Worm (Caenorhabditis elegans) whole organism, late embryonic: Measurements from ENCODE around the gene nsph-4.3.

ENCODE experiments used
- ama-1 ChIP-seq: fragments of 150-350 bp; optimal IDR thresholded peaks from 2 replicates; lab custom pipeline; 2014
- ceh-24 ChIP-seq: sonication (generic microtip); optimal IDR thresholded peaks from 2 replicates; lab custom pipeline; 2016; ENCODE audit warnings: mild to moderate bottlenecking, missing genetic modification characterization, missing compliant biosample characterization
- ceh-45 ChIP-seq: fragments of 200-800 bp; sonication (Bioruptor generic); IDR thresholded peaks from 2 replicates; pipeline ENCODE4 v1.3.6; 2022; ENCODE audit warnings: missing genetic modification reagents, missing genetic modification characterization, missing compliant biosample characterization
- fkh-10 ChIP-seq: fragments of 150-350 bp; optimal IDR thresholded peaks from 2 replicates; lab custom pipeline; 2014; ENCODE audit warnings: missing biosample characterization, missing genetic modification reagents, missing genetic modification characterization
- nhr-11 ChIP-seq: fragments of 150-350 bp; optimal IDR thresholded peaks from 2 replicates; lab custom pipeline; 2014; ENCODE audit warnings: missing biosample characterization, missing genetic modification characterization
- nhr-232 ChIP-seq: sonication (generic microtip); optimal IDR thresholded peaks from 2 replicates; lab custom pipeline; 2016; ENCODE audit warnings: missing genetic modification characterization, missing compliant biosample characterization
- pqm-1 ChIP-seq: sonication (generic microtip); optimal IDR thresholded peaks from 2 replicates; lab custom pipeline; 2016; ENCODE audit warnings: missing genetic modification characterization, missing compliant biosample characterization
- unc-3 ChIP-seq, 2 experiments: fragments of 200-800 bp in 1 of 2; sonication (Bioruptor generic) in 1 of 2; sonication (generic microtip) in 1 of 2; conservative IDR thresholded peaks in 1 of 2; optimal IDR thresholded peaks in 1 of 2; 2 replicates each; pipeline versions ENCODE4 v1.3.6 to Lab custom; 2016 to 2022; ENCODE audit warnings: missing compliant biosample characterization in 2 of 2, missing genetic modification characterization in 2 of 2, missing genetic modification reagents in 1 of 2

DNA sequence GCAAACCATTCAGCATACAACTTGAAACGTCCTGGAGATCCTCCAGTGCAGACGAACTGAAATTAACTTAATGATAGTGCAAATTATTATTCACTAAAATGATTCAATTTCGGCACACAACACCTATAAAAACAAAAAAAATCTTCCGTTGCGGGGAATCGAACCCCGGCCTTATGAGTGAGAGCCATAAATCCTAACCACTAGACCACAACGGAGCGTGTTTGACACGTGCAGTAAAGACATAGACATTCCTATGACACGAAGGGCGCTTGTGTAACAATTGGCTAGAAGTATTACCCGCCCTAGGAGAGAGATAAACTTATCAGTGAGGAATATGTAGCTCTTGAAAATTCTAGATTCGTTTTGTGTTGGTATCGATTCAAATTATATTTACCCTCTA, 32.9 kb upstream of the nsph-4.3 start:
- TF ChIP-seq nhr-11 (no peak), unc-3 (GFP tag; conservative IDR thresholded peaks at IDR 0.05; lab: Robert Waterston, UW) (no peak), unc-3 (tag; optimal IDR thresholded peaks at IDR 0.05; lab: Kevin White, UChicago) (no peak), ceh-24 (tag; lab: Kevin White, UChicago) (no peak), ama-1 (no peak), ceh-45 (GFP tag; lab: Robert Waterston, UW) (no peak), pqm-1 (tag; lab: Kevin White, UChicago) (no peak), fkh-10 (GFP tag; lab: Kevin White, UChicago) (no peak), nhr-232 (tag; lab: Kevin White, UChicago) (peak; percentile 5)
